Fruit fly (Drosophila melanogaster) whole organism, embryonic: ENCODE measurements around the gene Zif.

Source experiments
- B-H2 ChIP-seq: fragments of 200-800 bp; sonication (Bioruptor generic); optimal IDR thresholded peaks from 2 replicates; lab custom pipeline; 2018; ENCODE audit warnings: missing biosample characterization, mild to moderate bottlenecking, missing genetic modification characterization
- CG10147 ChIP-seq: fragments of 200-800 bp; sonication (Bioruptor generic); optimal IDR thresholded peaks from 2 replicates; lab custom pipeline; 2019; ENCODE audit warnings: missing biosample characterization, mild to moderate bottlenecking, missing genetic modification characterization, moderate library complexity
- CG10543 ChIP-seq: fragments of 200-800 bp; sonication (Bioruptor generic); optimal IDR thresholded peaks from 3 replicates; lab custom pipeline; 2017; ENCODE audit warnings: missing biosample characterization, mild to moderate bottlenecking, missing genetic modification characterization, moderate library complexity
- CG11093 ChIP-seq: fragments of 200-800 bp; sonication (Bioruptor generic); IDR thresholded peaks from 3 replicates; pipeline ENCODE4 v1.3.6; 2022; ENCODE audit warnings: missing biosample characterization, missing genetic modification characterization
- CG12236 ChIP-seq: fragments of 200-800 bp; sonication (Bioruptor generic); optimal IDR thresholded peaks from 2 replicates; lab custom pipeline; 2016; ENCODE audit warnings: missing biosample characterization, missing genetic modification characterization
- CG12391 ChIP-seq: fragments of 200-800 bp; sonication (Bioruptor generic); optimal IDR thresholded peaks from 3 replicates; lab custom pipeline; 2018; ENCODE audit warnings: missing biosample characterization, mild to moderate bottlenecking, missing genetic modification characterization, moderate library complexity
- CG14014 ChIP-seq: fragments of 200-800 bp; sonication (Bioruptor generic); IDR thresholded peaks from 2 replicates; pipeline ENCODE4 v1.3.6; 2022; ENCODE audit warnings: missing biosample characterization, missing genetic modification characterization
- CG15479 ChIP-seq: fragments of 200-800 bp; sonication (Bioruptor generic); optimal IDR thresholded peaks from 3 replicates; lab custom pipeline; 2019; ENCODE audit warnings: missing biosample characterization, mild to moderate bottlenecking, missing genetic modification characterization, moderate library complexity
- CG16815 ChIP-seq: fragments of 200-800 bp; sonication (Bioruptor generic); optimal IDR thresholded peaks from 3 replicates; lab custom pipeline; 2017; ENCODE audit warnings: missing biosample characterization, mild to moderate bottlenecking, missing genetic modification characterization
- CG17612 ChIP-seq: fragments of 200-800 bp; sonication (Bioruptor generic); IDR thresholded peaks from 2 replicates; pipeline ENCODE4 v1.3.6; 2022; ENCODE audit warnings: missing biosample characterization, missing genetic modification characterization
- CG2875 ChIP-seq: fragments of 200-800 bp; sonication (Bioruptor generic); optimal IDR thresholded peaks from 2 replicates; lab custom pipeline; 2017; ENCODE audit warnings: missing biosample characterization, mild to moderate bottlenecking, missing genetic modification characterization, missing genetic modification reagents
- CG30431 ChIP-seq: fragments of 200-800 bp; sonication (Bioruptor generic); optimal IDR thresholded peaks from 2 replicates; lab custom pipeline; 2017; ENCODE audit warnings: missing biosample characterization, missing genetic modification characterization
- CG3847 ChIP-seq: fragments of 200-800 bp; sonication (Bioruptor generic); IDR thresholded peaks from 2 replicates; pipeline ENCODE4 v1.3.6; 2022; ENCODE audit warnings: missing biosample characterization, missing genetic modification characterization
- CG4617 ChIP-seq: fragments of 200-800 bp; sonication (Bioruptor generic); optimal IDR thresholded peaks from 3 replicates; lab custom pipeline; 2016; ENCODE audit warnings: missing biosample characterization, missing genetic modification characterization, borderline replicate concordance
- CG5953 ChIP-seq: fragments of 200-800 bp; sonication (Bioruptor generic); IDR thresholded peaks from 2 replicates; pipeline ENCODE4 v1.3.6; 2022; ENCODE audit warnings: missing biosample characterization, missing genetic modification characterization
- CG7839 ChIP-seq: fragments of 200-800 bp; sonication (Bioruptor generic); optimal IDR thresholded peaks from 3 replicates; lab custom pipeline; 2018; ENCODE audit warnings: missing biosample characterization, mild to moderate bottlenecking, missing genetic modification characterization, moderate library complexity
- CG8359 ChIP-seq: fragments of 200-800 bp; sonication (Bioruptor generic); optimal IDR thresholded peaks from 2 replicates; lab custom pipeline; 2017; ENCODE audit warnings: missing biosample characterization, mild to moderate bottlenecking, missing genetic modification characterization, borderline replicate concordance
- CG8765 ChIP-seq: fragments of 200-800 bp; sonication (Bioruptor generic); IDR thresholded peaks from 2 replicates; pipeline ENCODE4 v1.3.6; 2022; ENCODE audit warnings: missing biosample characterization, missing genetic modification characterization
- CG9797 ChIP-seq: fragments of 200-800 bp; sonication (Bioruptor generic); optimal IDR thresholded peaks from 3 replicates; lab custom pipeline; 2018; ENCODE audit warnings: missing biosample characterization, mild to moderate bottlenecking, missing genetic modification characterization
- Dek ChIP-seq: fragments of 200-800 bp; sonication (Bioruptor generic); optimal IDR thresholded peaks from 3 replicates; lab custom pipeline; 2019; ENCODE audit warnings: missing biosample characterization, mild to moderate bottlenecking, missing genetic modification characterization, moderate library complexity
- Dip3 ChIP-seq: fragments of 200-800 bp; sonication (Bioruptor generic); optimal IDR thresholded peaks from 3 replicates; lab custom pipeline; 2016; ENCODE audit warnings: missing biosample characterization, missing genetic modification characterization
- Doc2 ChIP-seq: fragments of 200-800 bp; sonication (Bioruptor generic); IDR thresholded peaks from 2 replicates; pipeline ENCODE4 v1.3.6; 2022; ENCODE audit warnings: missing biosample characterization, missing genetic modification characterization
- Ets65A ChIP-seq: fragments of 200-800 bp; sonication (Bioruptor generic); peaks from one replicate; lab custom pipeline; 2016; ENCODE audit warnings: missing biosample characterization, missing genetic modification characterization
- Hr51 ChIP-seq, 2 experiments: fragments of 200-800 bp; sonication (Bioruptor generic); optimal IDR thresholded peaks; 2 replicates in 1 of 2; 3 replicates in 1 of 2; lab custom pipeline; 2016 to 2018; ENCODE audit warnings: missing biosample characterization in 2 of 2, missing genetic modification characterization in 2 of 2, mild to moderate bottlenecking in 1 of 2, moderate library complexity in 1 of 2
- NC2β ChIP-seq: fragments of 200-800 bp; sonication (Bioruptor generic); optimal IDR thresholded peaks from 2 replicates; lab custom pipeline; 2016; ENCODE audit warnings: missing biosample characterization, missing genetic modification characterization
- Rx ChIP-seq: fragments of 200-800 bp; sonication (Bioruptor generic); IDR thresholded peaks from 2 replicates; pipeline ENCODE4 v1.3.6; 2022; ENCODE audit warnings: missing biosample characterization, missing genetic modification characterization
- Sox102F ChIP-seq: fragments of 200-800 bp; sonication (Bioruptor generic); optimal IDR thresholded peaks from 2 replicates; lab custom pipeline; 2018; ENCODE audit warnings: missing biosample characterization, mild to moderate bottlenecking, missing genetic modification characterization, moderate library complexity
- TFAM ChIP-seq: fragments of 200-800 bp; sonication (Bioruptor generic); optimal IDR thresholded peaks from 2 replicates; lab custom pipeline; 2017; ENCODE audit warnings: missing biosample characterization, missing genetic modification characterization, inconsistent platforms
- Trl ChIP-seq, 3 experiments: fragments of >200 bp in 2 of 3; fragments of 200-800 bp in 1 of 3; sonication (Bioruptor generic) in 1 of 3; optimal IDR thresholded peaks; 2 replicates in 1 of 3; 3 replicates in 2 of 3; lab custom pipeline; 2016 to 2017; ENCODE audit warnings: missing biosample characterization in 1 of 3, missing genetic modification characterization in 1 of 3
- aop ChIP-seq: fragments of 200-800 bp; sonication (Bioruptor generic); IDR thresholded peaks from 2 replicates; pipeline ENCODE4 v1.3.6; 2022; ENCODE audit warnings: missing biosample characterization, missing genetic modification characterization
- ato ChIP-seq: fragments of 200-800 bp; sonication (Bioruptor generic); IDR thresholded peaks from 2 replicates; pipeline ENCODE4 v1.3.6; 2022; ENCODE audit warnings: missing biosample characterization, missing genetic modification characterization; ENCODE audit not compliant: partially characterized antibody
- bab2 ChIP-seq: fragments of 200-800 bp; sonication (Bioruptor generic); optimal IDR thresholded peaks from 2 replicates; lab custom pipeline; 2016; ENCODE audit warnings: missing biosample characterization, missing genetic modification characterization
- chn ChIP-seq: fragments of 200-800 bp; sonication (Bioruptor generic); optimal IDR thresholded peaks from 2 replicates; lab custom pipeline; 2016; ENCODE audit warnings: missing biosample characterization, missing genetic modification characterization
- dpn ChIP-seq, 2 experiments: fragments of 200-800 bp; sonication (Bioruptor generic); optimal IDR thresholded peaks; 3 replicates each; lab custom pipeline; 2016; ENCODE audit warnings: missing biosample characterization in 2 of 2, missing genetic modification characterization in 2 of 2
- emc ChIP-seq: fragments of 200-800 bp; sonication (Bioruptor generic); optimal IDR thresholded peaks from 2 replicates; lab custom pipeline; 2016; ENCODE audit warnings: missing biosample characterization, missing genetic modification characterization
- ewg ChIP-seq: fragments of 200-800 bp; sonication (Bioruptor generic); optimal IDR thresholded peaks from 3 replicates; lab custom pipeline; 2017; ENCODE audit warnings: mild to moderate bottlenecking, missing biosample characterization, missing genetic modification reagents, missing genetic modification characterization
- fd64A ChIP-seq: fragments of 200-800 bp; sonication (Bioruptor generic); optimal IDR thresholded peaks from 3 replicates; lab custom pipeline; 2018; ENCODE audit warnings: missing biosample characterization, mild to moderate bottlenecking, missing genetic modification characterization
- gcm ChIP-seq: fragments of 200-800 bp; sonication (Bioruptor generic); optimal IDR thresholded peaks from 2 replicates; lab custom pipeline; 2019; ENCODE audit warnings: missing biosample characterization, mild to moderate bottlenecking, missing genetic modification characterization, moderate library complexity
- gsb ChIP-seq: fragments of 200-800 bp; sonication (Bioruptor generic); IDR thresholded peaks from 2 replicates; pipeline ENCODE4 v1.3.6; 2022; ENCODE audit warnings: missing biosample characterization, missing genetic modification characterization
- hbn ChIP-seq: fragments of 200-800 bp; sonication (Bioruptor generic); IDR thresholded peaks from 2 replicates; pipeline ENCODE4 v1.3.6; 2022; ENCODE audit warnings: missing biosample characterization, missing genetic modification characterization; ENCODE audit not compliant: partially characterized antibody
- mirr ChIP-seq: fragments of 200-800 bp; sonication (Bioruptor generic); optimal IDR thresholded peaks from 3 replicates; lab custom pipeline; 2018; ENCODE audit warnings: missing biosample characterization, mild to moderate bottlenecking, missing genetic modification characterization
- mld ChIP-seq: fragments of 200-800 bp; sonication (Bioruptor generic); IDR thresholded peaks from 3 replicates; pipeline ENCODE4 v1.3.6; 2022; ENCODE audit warnings: missing biosample characterization, missing genetic modification characterization; ENCODE audit not compliant: partially characterized antibody
- org-1 ChIP-seq: fragments of 200-800 bp; sonication (Bioruptor generic); optimal IDR thresholded peaks from 2 replicates; lab custom pipeline; 2017; ENCODE audit warnings: missing biosample characterization, missing genetic modification characterization
- otp ChIP-seq: fragments of 200-800 bp; sonication (Bioruptor generic); IDR thresholded peaks from 3 replicates; pipeline ENCODE4, ENCODE4 v1.3.6; 2022; ENCODE audit warnings: missing biosample characterization, missing genetic modification characterization
- pita ChIP-seq: fragments of 200-800 bp; sonication (Bioruptor generic); optimal IDR thresholded peaks from 2 replicates; lab custom pipeline; 2017; ENCODE audit warnings: missing biosample characterization, mild to moderate bottlenecking, missing genetic modification characterization
- stwl ChIP-seq: fragments of 200-800 bp; sonication (Bioruptor generic); optimal IDR thresholded peaks from 3 replicates; lab custom pipeline; 2018; ENCODE audit warnings: missing biosample characterization, mild to moderate bottlenecking, missing genetic modification characterization, moderate library complexity
- sug ChIP-seq: fragments of 200-800 bp; optimal IDR thresholded peaks from 2 replicates; lab custom pipeline; 2019; ENCODE audit warnings: missing biosample characterization, mild to moderate bottlenecking, missing genetic modification characterization, moderate library complexity
- tgo ChIP-seq: fragments of 200-800 bp; sonication (Bioruptor generic); IDR thresholded peaks from 3 replicates; pipeline ENCODE4 v1.3.6; 2022; ENCODE audit warnings: missing biosample characterization, missing genetic modification characterization
- trem ChIP-seq: fragments of 200-800 bp; optimal IDR thresholded peaks from 3 replicates; lab custom pipeline; 2019; ENCODE audit warnings: missing biosample characterization, mild to moderate bottlenecking, missing genetic modification characterization, moderate library complexity

Gene Zif

dm6 chr3R:6467646-6468350 is 10.9 kb downstream of the Zif start (continued):
- no peak for TF ChIP-seq CG5953 (GFP tag; lab: Robert Waterston, UW)
- no peak for TF ChIP-seq CG8359 (GFP tag; lab: Kevin White, UChicago)
- no peak for TF ChIP-seq mirr (GFP tag; lab: Kevin White, UChicago)
- TF ChIP-seq hbn, result no peak
- TF ChIP-seq Sox102F (GFP tag; lab: Kevin White, UChicago), result peak; percentile 81
- no peak for TF ChIP-seq fd64A (GFP tag; lab: Kevin White, UChicago)
- no peak for TF ChIP-seq Doc2 (GFP tag; lab: Robert Waterston, UW)
- TF ChIP-seq CG30431, result no peak
- peak; percentile 31 for TF ChIP-seq Dek (tag; lab: Kevin White, UChicago)
- no peak for TF ChIP-seq CG14014 (GFP tag; lab: Robert Waterston, UW)
- no peak for TF ChIP-seq pita (GFP tag; lab: Kevin White, UChicago)
- TF ChIP-seq aop, result no peak
- TF ChIP-seq NC2β (GFP tag; lab: Kevin White, UChicago), result no peak
- TF ChIP-seq org-1 (GFP tag; lab: Kevin White, UChicago), result peak; percentile 61
- TF ChIP-seq Dip3 (GFP tag; lab: Kevin White, UChicago), result no peak
- peak in 1 of 2 experiments; percentile 82 for TF ChIP-seq Hr51 (GFP tag; optimal IDR thresholded peaks at IDR 0.05; lab: Kevin White, UChicago)
- peak; percentile 48 for TF ChIP-seq ewg (GFP tag; lab: Kevin White, UChicago)
- TF ChIP-seq CG15479 (GFP tag; lab: Kevin White, UChicago), result no peak
- TF ChIP-seq CG10543 (GFP tag; lab: Kevin White, UChicago), result no peak
- no peak for TF ChIP-seq chn
- TF ChIP-seq CG9797 (GFP tag; lab: Kevin White, UChicago), result no peak
- no peak for TF ChIP-seq tgo (GFP tag; lab: Robert Waterston, UW)
- TF ChIP-seq CG12391 (tag; lab: Kevin White, UChicago), result peak; percentile 76
- peak; percentile 50 for TF ChIP-seq CG2875 (GFP tag; lab: Kevin White, UChicago)
- no peak for TF ChIP-seq CG4617 (GFP tag; lab: Kevin White, UChicago)
- TF ChIP-seq B-H2 (GFP tag; lab: Kevin White, UChicago), result no peak
- peak; percentile 69 for TF ChIP-seq Ets65A (GFP tag; lab: Kevin White, UChicago)
- no peak for TF ChIP-seq CG10147 (GFP tag; lab: Kevin White, UChicago)
- TF ChIP-seq CG17612, result no peak
- TF ChIP-seq gcm (GFP tag; lab: Kevin White, UChicago), result peak; percentile 78
- TF ChIP-seq CG12236 (GFP tag; lab: Kevin White, UChicago), result peak; percentile 30
- TF ChIP-seq mld (GFP tag; lab: Robert Waterston, UW), result no peak
- TF ChIP-seq TFAM, result no peak
- no peak for TF ChIP-seq gsb (GFP tag; lab: Robert Waterston, UW)
- no peak for TF ChIP-seq emc (GFP tag; lab: Kevin White, UChicago)
- no peak for TF ChIP-seq CG11093 (GFP tag; lab: Robert Waterston, UW)
- TF ChIP-seq otp, result no peak
- peak; percentile 76 for TF ChIP-seq CG7839 (tag; lab: Kevin White, UChicago)
- TF ChIP-seq stwl (tag; lab: Kevin White, UChicago), result no peak
- TF ChIP-seq CG16815 (GFP tag; lab: Kevin White, UChicago), result no peak
- peak; percentile 64 for TF ChIP-seq sug
- no peak for TF ChIP-seq Rx (GFP tag; lab: Robert Waterston, UW)
- TF ChIP-seq ato, result no peak
- no peak for TF ChIP-seq trem (tag; lab: Kevin White, UChicago)
- TF ChIP-seq Trl (optimal IDR thresholded peaks at IDR 0.05; lab: Kevin White, UChicago), result peak; percentile 18 to 36
- TF ChIP-seq Trl (GFP tag; optimal IDR thresholded peaks at IDR 0.05; lab: Kevin White, UChicago), result peak; percentile 21
- TF ChIP-seq dpn (GFP tag; optimal IDR thresholded peaks at IDR 0.05; lab: Kevin White, UChicago), result peak in 1 of 2 experiments; percentile 51
- no peak for TF ChIP-seq CG8765 (GFP tag; lab: Robert Waterston, UW)
- TF ChIP-seq CG3847, result 0 out of 2 replicates have a peak, but pooled peaks have one; percentile 7
- TF ChIP-seq bab2 (GFP tag; lab: Kevin White, UChicago), result peak; percentile 43
